Fruit fly (Drosophila melanogaster) whole organism, embryonic: ENCODE data around the gene CG10602.

Source experiments
- ATbp ChIP-seq: fragments of 200-800 bp; sonication (Bioruptor generic); optimal IDR thresholded peaks from 2 replicates; lab custom pipeline; 2017; ENCODE audit warnings: missing biosample characterization, mild to moderate bottlenecking, missing genetic modification characterization, missing genetic modification reagents
- Atf6 ChIP-seq: fragments of 200-800 bp; sonication (Bioruptor generic); IDR thresholded peaks from 2 replicates; pipeline ENCODE4 v1.3.6; 2022; ENCODE audit warnings: missing biosample characterization, missing genetic modification characterization
- CG11398 ChIP-seq: fragments of 200-800 bp; sonication (Bioruptor generic); optimal IDR thresholded peaks from 2 replicates; lab custom pipeline; 2016; ENCODE audit warnings: missing biosample characterization, missing genetic modification characterization
- CG12659 ChIP-seq: fragments of 200-800 bp; sonication (Bioruptor generic); optimal IDR thresholded peaks from 3 replicates; lab custom pipeline; 2017; ENCODE audit warnings: mild to moderate bottlenecking, missing biosample characterization, missing genetic modification reagents, missing genetic modification characterization
- CG17186 ChIP-seq: fragments of 200-800 bp; sonication (Bioruptor generic); optimal IDR thresholded peaks from 3 replicates; lab custom pipeline; 2017; ENCODE audit warnings: missing biosample characterization, missing genetic modification reagents, missing genetic modification characterization
- CG2199 ChIP-seq: fragments of 200-800 bp; sonication (Bioruptor generic); IDR thresholded peaks from 3 replicates; pipeline ENCODE4 v1.3.6; 2022; ENCODE audit warnings: missing biosample characterization, missing genetic modification characterization
- CG30403 ChIP-seq: fragments of 200-800 bp; sonication (Bioruptor generic); optimal IDR thresholded peaks from 3 replicates; lab custom pipeline; 2016; ENCODE audit warnings: missing biosample characterization, missing genetic modification characterization
- CG7271 ChIP-seq: fragments of 200-800 bp; sonication (Bioruptor generic); optimal IDR thresholded peaks from 2 replicates; lab custom pipeline; 2018; ENCODE audit warnings: missing biosample characterization, mild to moderate bottlenecking, missing genetic modification characterization, moderate library complexity
- CG8290 ChIP-seq, 3 experiments: fragments of 200-800 bp; sonication (Bioruptor generic); optimal IDR thresholded peaks; 2 replicates each; lab custom pipeline; 2016 to 2019; ENCODE audit warnings: missing biosample characterization in 3 of 3, missing genetic modification characterization in 3 of 3, mild to moderate bottlenecking in 2 of 3, moderate library complexity in 1 of 3
- CG9609 ChIP-seq: fragments of 200-800 bp; sonication (Bioruptor generic); optimal IDR thresholded peaks from 3 replicates; lab custom pipeline; 2016; ENCODE audit warnings: missing biosample characterization, missing genetic modification characterization
- CkIIα-i1 ChIP-seq: fragments of 200-800 bp; sonication (Bioruptor generic); IDR thresholded peaks from 2 replicates; pipeline ENCODE4 v1.3.6; 2022; ENCODE audit warnings: missing biosample characterization, missing genetic modification characterization
- CrebB ChIP-seq: fragments of 200-800 bp; sonication (Bioruptor generic); optimal IDR thresholded peaks from 3 replicates; lab custom pipeline; 2018; ENCODE audit warnings: missing biosample characterization, mild to moderate bottlenecking, missing genetic modification characterization
- D19A ChIP-seq: fragments of 200-800 bp; optimal IDR thresholded peaks from 3 replicates; lab custom pipeline; 2019; ENCODE audit warnings: missing biosample characterization, mild to moderate bottlenecking, missing genetic modification characterization, moderate library complexity
- D19B ChIP-seq: fragments of 200-800 bp; sonication (Bioruptor generic); optimal IDR thresholded peaks from 2 replicates; lab custom pipeline; 2017; ENCODE audit warnings: missing biosample characterization, mild to moderate bottlenecking, missing genetic modification characterization
- Dfd ChIP-seq, 2 experiments: fragments of >200 bp; optimal IDR thresholded peaks; 2 replicates each; lab custom pipeline; 2017; ENCODE audit warnings: missing biosample characterization in 2 of 2, missing genetic modification characterization in 2 of 2
- Dll ChIP-seq: fragments of 200-800 bp; sonication (Bioruptor generic); IDR thresholded peaks from 4 replicates; pipeline ENCODE4 v1.3.6; 2022; ENCODE audit warnings: missing biosample characterization, missing genetic modification characterization; ENCODE audit not compliant: partially characterized antibody
- Doc2 ChIP-seq: fragments of 200-800 bp; sonication (Bioruptor generic); IDR thresholded peaks from 2 replicates; pipeline ENCODE4 v1.3.6; 2022; ENCODE audit warnings: missing biosample characterization, missing genetic modification characterization
- E2f2 ChIP-seq: fragments of 200-800 bp; sonication (Bioruptor generic); IDR thresholded peaks from 2 replicates; pipeline ENCODE4 v1.3.6; 2022; ENCODE audit warnings: missing biosample characterization, missing genetic modification characterization
- GATAe ChIP-seq: fragments of 200-800 bp; sonication (Bioruptor generic); conservative IDR thresholded peaks from 2 replicates; pipeline ENCODE4 v1.3.6; 2022; ENCODE audit warnings: missing biosample characterization, missing genetic modification characterization
- Hmr ChIP-seq: fragments of 200-800 bp; sonication (Bioruptor generic); optimal IDR thresholded peaks from 3 replicates; lab custom pipeline; 2017; ENCODE audit warnings: mild to moderate bottlenecking, missing biosample characterization, missing genetic modification reagents, missing genetic modification characterization
- Hr78 ChIP-seq, 2 experiments: fragments of 200-800 bp in 1 of 2; fragments of >200 bp in 1 of 2; sonication (Bioruptor generic) in 1 of 2; optimal IDR thresholded peaks; 2 replicates each; lab custom pipeline; 2017 to 2019; ENCODE audit warnings: missing biosample characterization in 2 of 2, missing genetic modification characterization in 2 of 2, mild to moderate bottlenecking in 1 of 2, moderate library complexity in 1 of 2
- Hsf ChIP-seq: fragments of 200-800 bp; sonication (Bioruptor generic); optimal IDR thresholded peaks from 3 replicates; lab custom pipeline; 2016; ENCODE audit warnings: missing biosample characterization, missing genetic modification characterization
- Mrtf ChIP-seq: fragments of 200-800 bp; sonication (Bioruptor generic); IDR thresholded peaks from 3 replicates; pipeline ENCODE4 v1.3.6; 2022; ENCODE audit warnings: missing biosample characterization, missing genetic modification characterization
- NC2β ChIP-seq: fragments of 200-800 bp; sonication (Bioruptor generic); optimal IDR thresholded peaks from 2 replicates; lab custom pipeline; 2016; ENCODE audit warnings: missing biosample characterization, missing genetic modification characterization
- Nf-YA ChIP-seq: fragments of 200-800 bp; sonication (Bioruptor generic); IDR thresholded peaks from 2 replicates; pipeline ENCODE4 v1.3.6; 2022; ENCODE audit warnings: missing biosample characterization, missing genetic modification characterization
- Nf-YC ChIP-seq: fragments of 200-800 bp; optimal IDR thresholded peaks from 3 replicates; lab custom pipeline; 2019; ENCODE audit warnings: missing biosample characterization, mild to moderate bottlenecking, missing genetic modification characterization, moderate library complexity
- PHDP ChIP-seq: fragments of 200-800 bp; sonication (Bioruptor generic); optimal IDR thresholded peaks from 3 replicates; lab custom pipeline; 2018; ENCODE audit warnings: missing biosample characterization, mild to moderate bottlenecking, missing genetic modification characterization, moderate library complexity
- Sox100B ChIP-seq: fragments of 200-800 bp; sonication (Bioruptor generic); optimal IDR thresholded peaks from 3 replicates; lab custom pipeline; 2018; ENCODE audit warnings: missing biosample characterization, mild to moderate bottlenecking, missing genetic modification characterization
- Trl ChIP-seq, 3 experiments: fragments of >200 bp in 2 of 3; fragments of 200-800 bp in 1 of 3; sonication (Bioruptor generic) in 1 of 3; optimal IDR thresholded peaks; 2 replicates in 1 of 3; 3 replicates in 2 of 3; lab custom pipeline; 2016 to 2017; ENCODE audit warnings: missing biosample characterization in 1 of 3, missing genetic modification characterization in 1 of 3
- Usf ChIP-seq: fragments of 200-800 bp; sonication (Bioruptor generic); optimal IDR thresholded peaks from 2 replicates; lab custom pipeline; 2017; ENCODE audit warnings: missing genotype, missing biosample characterization, missing genetic modification characterization
- Xrp1 ChIP-seq: fragments of 200-800 bp; sonication (Bioruptor generic); IDR thresholded peaks from 2 replicates; pipeline ENCODE4 v1.3.6; 2022; ENCODE audit warnings: missing biosample characterization, missing genetic modification characterization
- amos ChIP-seq: fragments of 200-800 bp; sonication (Bioruptor generic); IDR thresholded peaks from 2 replicates; pipeline ENCODE4 v1.3.6; 2022; ENCODE audit warnings: missing biosample characterization, missing genetic modification characterization; ENCODE audit not compliant: partially characterized antibody
- bab2 ChIP-seq: fragments of 200-800 bp; sonication (Bioruptor generic); optimal IDR thresholded peaks from 2 replicates; lab custom pipeline; 2016; ENCODE audit warnings: missing biosample characterization, missing genetic modification characterization
- cad ChIP-seq: fragments of >200 bp; optimal IDR thresholded peaks from 2 replicates; lab custom pipeline; 2017; ENCODE audit warnings: missing biosample characterization, missing genetic modification characterization
- cg ChIP-seq: fragments of 200-800 bp; sonication (Bioruptor generic); optimal IDR thresholded peaks from 3 replicates; lab custom pipeline; 2019; ENCODE audit warnings: missing biosample characterization, mild to moderate bottlenecking, missing genetic modification characterization, moderate library complexity
- da ChIP-seq: fragments of 200-800 bp; sonication (Bioruptor generic); optimal IDR thresholded peaks from 2 replicates; lab custom pipeline; 2016; ENCODE audit warnings: missing biosample characterization, missing genetic modification characterization
- danr ChIP-seq: fragments of 200-800 bp; sonication (Bioruptor generic); IDR thresholded peaks from 2 replicates; pipeline ENCODE4 v1.3.6; 2022; ENCODE audit warnings: missing biosample characterization, missing genetic modification characterization
- dpn ChIP-seq, 2 experiments: fragments of 200-800 bp; sonication (Bioruptor generic); optimal IDR thresholded peaks; 3 replicates each; lab custom pipeline; 2016; ENCODE audit warnings: missing biosample characterization in 2 of 2, missing genetic modification characterization in 2 of 2
- emc ChIP-seq: fragments of 200-800 bp; sonication (Bioruptor generic); optimal IDR thresholded peaks from 2 replicates; lab custom pipeline; 2016; ENCODE audit warnings: missing biosample characterization, missing genetic modification characterization
- ftz-f1 ChIP-seq: fragments of 200-800 bp; sonication (Bioruptor generic); optimal IDR thresholded peaks from 2 replicates; lab custom pipeline; 2016; ENCODE audit warnings: missing biosample characterization, missing genetic modification characterization
- ham ChIP-seq: fragments of 200-800 bp; sonication (Bioruptor generic); IDR thresholded peaks from 2 replicates; pipeline ENCODE4 v1.3.6; 2022; ENCODE audit warnings: missing biosample characterization, missing genetic modification characterization
- nau ChIP-seq: fragments of 200-800 bp; sonication (Bioruptor generic); optimal IDR thresholded peaks from 3 replicates; lab custom pipeline; 2017; ENCODE audit warnings: missing biosample characterization, mild to moderate bottlenecking, missing genetic modification characterization, missing genetic modification reagents
- nom ChIP-seq: fragments of 200-800 bp; sonication (Bioruptor generic); optimal IDR thresholded peaks from 2 replicates; lab custom pipeline; 2017; ENCODE audit warnings: missing biosample characterization, missing genetic modification characterization, mild to moderate bottlenecking, moderate library complexity, missing genetic modification reagents
- pnt ChIP-seq: fragments of 200-800 bp; sonication (Bioruptor generic); optimal IDR thresholded peaks from 3 replicates; lab custom pipeline; 2016; ENCODE audit warnings: missing biosample characterization, missing genetic modification characterization
- psq ChIP-seq: fragments of 200-800 bp; sonication (Bioruptor generic); optimal IDR thresholded peaks from 2 replicates; lab custom pipeline; 2017; ENCODE audit warnings: missing biosample characterization, missing genetic modification characterization
- scrt ChIP-seq: fragments of 200-800 bp; sonication (Bioruptor generic); optimal IDR thresholded peaks from 2 replicates; lab custom pipeline; 2018; ENCODE audit warnings: missing biosample characterization, mild to moderate bottlenecking, missing genetic modification characterization, moderate library complexity
- tap ChIP-seq: fragments of 200-800 bp; optimal IDR thresholded peaks from 3 replicates; lab custom pipeline; 2019; ENCODE audit warnings: missing biosample characterization, mild to moderate bottlenecking, missing genetic modification characterization, moderate library complexity
- tup ChIP-seq: fragments of 200-800 bp; sonication (Bioruptor generic); optimal IDR thresholded peaks from 2 replicates; lab custom pipeline; 2016; ENCODE audit warnings: missing biosample characterization, mild to moderate bottlenecking, missing genetic modification characterization, moderate library complexity

Gene CG10602

DNA sequence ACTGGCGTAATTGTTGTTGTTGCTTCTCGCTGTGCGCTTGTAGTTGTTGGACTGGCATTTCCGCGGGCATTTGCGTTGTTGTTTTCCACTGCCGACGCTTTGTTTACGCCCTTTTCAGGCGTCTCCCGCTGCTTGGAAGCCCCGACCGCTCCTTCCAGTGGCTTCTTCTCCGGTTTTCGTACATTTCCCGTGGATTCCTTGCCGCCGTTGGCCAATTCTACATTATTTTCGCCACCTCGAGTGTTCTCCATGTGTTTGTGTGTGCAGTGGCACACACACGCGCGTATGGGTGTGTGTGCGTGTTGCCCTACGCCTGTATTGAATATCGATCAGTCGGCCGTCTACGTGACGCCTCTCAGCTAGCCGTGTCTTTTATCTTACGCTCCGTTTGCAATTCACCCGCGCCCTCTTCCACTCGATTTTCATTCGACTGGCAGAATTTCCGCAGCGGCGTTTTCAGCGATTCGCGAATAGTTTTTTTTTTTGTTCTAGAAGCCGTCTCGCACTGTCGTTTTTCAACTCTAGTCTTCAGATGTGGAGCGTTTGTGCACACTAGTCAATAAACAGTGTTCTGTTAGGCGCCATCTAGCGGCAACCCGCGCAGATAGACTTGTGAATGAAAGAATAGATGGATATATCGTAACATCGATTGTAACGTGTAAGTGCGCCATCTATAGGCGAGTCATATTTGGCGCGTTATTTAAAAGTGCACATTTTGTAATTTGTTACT, 19.7 kb downstream of the CG10602 start, which contains the start of gene CG10600 (continued):
- peak; percentile 87 for TF ChIP-seq tup (GFP tag; lab: Kevin White, UChicago)
- TF ChIP-seq CG12659 (GFP tag; lab: Kevin White, UChicago) = peak; percentile 93
- TF ChIP-seq D19B = peak; percentile 45
- TF ChIP-seq CG7271 (tag; lab: Kevin White, UChicago) = no peak
- TF ChIP-seq Hsf (GFP tag; lab: Kevin White, UChicago) = peak; percentile 92
- TF ChIP-seq cg = peak; percentile 99
- TF ChIP-seq Atf6 (GFP tag; lab: Robert Waterston, UW) = peak; percentile 59; the same call in 1 of the 2 replicates
- peak; percentile 87 for TF ChIP-seq CG17186 (GFP tag; lab: Kevin White, UChicago)
- TF ChIP-seq ftz-f1 (GFP tag; lab: Kevin White, UChicago) = peak; percentile 69
- TF ChIP-seq psq (GFP tag; lab: Kevin White, UChicago) = peak; percentile 69
- TF ChIP-seq bab2 (GFP tag; lab: Kevin White, UChicago) = peak; percentile 84
- TF ChIP-seq cad = no peak
- peak; percentile 90 to 91 for TF ChIP-seq dpn (GFP tag; optimal IDR thresholded peaks at IDR 0.05; lab: Kevin White, UChicago)
- peak; percentile 87 for TF ChIP-seq CG9609 (GFP tag; lab: Kevin White, UChicago)
- TF ChIP-seq nom (GFP tag; lab: Kevin White, UChicago) = peak; percentile 54
- peak; percentile 100 for TF ChIP-seq E2f2 (GFP tag; lab: Robert Waterston, UW)
- no peak for TF ChIP-seq nau (GFP tag; lab: Kevin White, UChicago)
- no peak for TF ChIP-seq Sox100B (GFP tag; lab: Kevin White, UChicago)
- TF ChIP-seq ham (GFP tag; lab: Robert Waterston, UW) = no peak
- TF ChIP-seq Doc2 (GFP tag; lab: Robert Waterston, UW) = 0 out of 2 replicates have a peak, but pooled peaks have one; percentile 47
- peak; percentile 63 for TF ChIP-seq PHDP (tag; lab: Kevin White, UChicago)
- TF ChIP-seq Hr78 (GFP tag; optimal IDR thresholded peaks at IDR 0.05; lab: Kevin White, UChicago) = no peak
- TF ChIP-seq danr (GFP tag; lab: Robert Waterston, UW) = no peak
- peak; percentile 53 for TF ChIP-seq Usf (GFP tag; lab: Kevin White, UChicago)
- no peak for TF ChIP-seq GATAe (GFP tag; lab: Robert Waterston, UW)
- peak; percentile 64 for TF ChIP-seq ATbp (GFP tag; lab: Kevin White, UChicago)
- peak; percentile 77 for TF ChIP-seq CG11398
- peak; percentile 92 for TF ChIP-seq amos (GFP tag; lab: Robert Waterston, UW)
- TF ChIP-seq Dfd (GFP tag; optimal IDR thresholded peaks at IDR 0.05; lab: Kevin White, UChicago) = no peak
- peak; percentile 18 for TF ChIP-seq tap (tag; lab: Kevin White, UChicago)
- peak; percentile 76 for TF ChIP-seq Dll
- peak; percentile 76 for TF ChIP-seq emc (GFP tag; lab: Kevin White, UChicago)
- TF ChIP-seq Mrtf (GFP tag; lab: Robert Waterston, UW) = peak; percentile 44; the same call in 1 of the 3 replicates
- peak; percentile 98 for TF ChIP-seq CG8290 (GFP tag; optimal IDR thresholded peaks at IDR 0.05; lab: Kevin White, UChicago)
- TF ChIP-seq CG8290 (tag; optimal IDR thresholded peaks at IDR 0.05; lab: Kevin White, UChicago) = peak; percentile 75 to 95
- no peak for TF ChIP-seq Nf-YA (GFP tag; lab: Robert Waterston, UW)
- TF ChIP-seq CG30403 (GFP tag; lab: Kevin White, UChicago) = peak; percentile 86
- 0 out of 3 replicates have a peak, but pooled peaks have one; percentile 57 for TF ChIP-seq CG2199 (GFP tag; lab: Robert Waterston, UW)
- TF ChIP-seq Trl (optimal IDR thresholded peaks at IDR 0.05; lab: Kevin White, UChicago) = no peak
- peak; percentile 90 for TF ChIP-seq Trl (GFP tag; optimal IDR thresholded peaks at IDR 0.05; lab: Kevin White, UChicago)
- TF ChIP-seq Hmr (GFP tag; lab: Kevin White, UChicago) = peak; percentile 93
- peak; percentile 73 for TF ChIP-seq pnt (GFP tag; lab: Kevin White, UChicago)
- peak; percentile 64 for TF ChIP-seq CrebB (tag; lab: Kevin White, UChicago)
- TF ChIP-seq CkIIα-i1 (GFP tag; lab: Robert Waterston, UW) = no peak
- TF ChIP-seq scrt (GFP tag; lab: Kevin White, UChicago) = peak; percentile 61
- TF ChIP-seq Nf-YC (tag; lab: Kevin White, UChicago) = peak; percentile 59
- TF ChIP-seq da = peak; percentile 68
- no peak for TF ChIP-seq D19A (tag; lab: Kevin White, UChicago)
- TF ChIP-seq NC2β = peak; percentile 83
- TF ChIP-seq Xrp1 (GFP tag; lab: Robert Waterston, UW) = peak; percentile 67
